Fruit fly (Drosophila melanogaster) whole organism, pupa: ENCODE results near the gene CecA1.

Experiments
- CG10348 ChIP-seq: fragments of 200-800 bp; sonication (Bioruptor generic); IDR thresholded peaks from 2 replicates; pipeline ENCODE4 v1.3.6; 2022; ENCODE audit warnings: missing biosample characterization, missing genetic modification characterization
- CG12605 ChIP-seq: fragments of 200-800 bp; sonication (Bioruptor generic); IDR thresholded peaks from 2 replicates; pipeline ENCODE4 v1.3.6; 2022; ENCODE audit warnings: missing biosample characterization, missing genetic modification characterization
- CG13204 ChIP-seq: fragments of 200-800 bp; sonication (Bioruptor generic); optimal IDR thresholded peaks from 2 replicates; lab custom pipeline; 2018; ENCODE audit warnings: missing biosample characterization, mild to moderate bottlenecking, missing genetic modification characterization, moderate library complexity
- CG14655 ChIP-seq: fragments of 200-800 bp; sonication (Bioruptor generic); optimal IDR thresholded peaks from 3 replicates; lab custom pipeline; 2017; ENCODE audit warnings: mild to moderate bottlenecking, missing biosample characterization, missing genetic modification reagents, missing genetic modification characterization
- CG15710 ChIP-seq: fragments of 200-800 bp; sonication (Bioruptor generic); optimal IDR thresholded peaks from 2 replicates; lab custom pipeline; 2018; ENCODE audit warnings: missing biosample characterization, mild to moderate bottlenecking, missing genetic modification characterization, moderate library complexity
- CG17806 ChIP-seq: fragments of 200-800 bp; sonication (Bioruptor generic); optimal IDR thresholded peaks from 2 replicates; lab custom pipeline; 2018; ENCODE audit warnings: missing biosample characterization, mild to moderate bottlenecking, missing genetic modification characterization, moderate library complexity
- CG32121 ChIP-seq: fragments of 200-800 bp; sonication (Bioruptor generic); IDR thresholded peaks from 2 replicates; pipeline ENCODE4 v1.3.6; 2022; ENCODE audit warnings: missing biosample characterization, missing genetic modification characterization
- CG34367 ChIP-seq: fragments of 200-800 bp; sonication (Bioruptor generic); optimal IDR thresholded peaks from 2 replicates; lab custom pipeline; 2018; ENCODE audit warnings: missing biosample characterization, mild to moderate bottlenecking, missing genetic modification characterization
- CG8301 ChIP-seq: fragments of 200-800 bp; sonication (Bioruptor generic); optimal IDR thresholded peaks from 2 replicates; lab custom pipeline; 2018; ENCODE audit warnings: missing biosample characterization, mild to moderate bottlenecking, missing genetic modification characterization
- CG9948 ChIP-seq: fragments of 200-800 bp; sonication (Bioruptor generic); optimal IDR thresholded peaks from 2 replicates; lab custom pipeline; 2018; ENCODE audit warnings: missing biosample characterization, mild to moderate bottlenecking, missing genetic modification characterization, moderate library complexity
- D1 ChIP-seq: fragments of 200-800 bp; sonication (Bioruptor generic); optimal IDR thresholded peaks from 2 replicates; lab custom pipeline; 2018; ENCODE audit warnings: missing biosample characterization, mild to moderate bottlenecking, missing genetic modification characterization, moderate library complexity
- Ets98B ChIP-seq: fragments of 200-800 bp; sonication (Bioruptor generic); IDR thresholded peaks from 2 replicates; pipeline ENCODE4 v1.3.6; 2022; ENCODE audit warnings: missing biosample characterization, missing genetic modification characterization
- Snoo ChIP-seq: fragments of 200-800 bp; sonication (Bioruptor generic); optimal IDR thresholded peaks from 3 replicates; lab custom pipeline; 2017; ENCODE audit warnings: missing biosample characterization, mild to moderate bottlenecking, missing genetic modification characterization, inconsistent platforms

DNA sequence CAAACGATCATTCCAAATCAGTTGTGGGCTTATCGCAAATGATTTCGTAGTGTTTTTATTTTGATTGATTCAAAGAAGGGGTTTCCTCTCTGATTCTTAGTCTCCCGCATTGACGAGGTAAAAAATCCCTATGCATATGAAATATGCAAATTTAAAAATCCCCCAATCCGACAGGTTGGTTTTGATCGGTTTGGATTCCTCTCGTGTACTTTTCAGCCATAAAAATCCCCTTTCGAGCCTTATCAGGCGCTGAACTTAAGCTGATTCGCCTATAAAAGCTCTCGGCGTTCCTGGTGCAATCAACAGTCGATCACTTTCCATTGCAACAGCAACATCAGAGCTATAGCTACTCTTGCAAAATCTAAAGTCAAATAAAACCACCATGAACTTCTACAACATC lies 1.2 kb downstream of the CecA1 start, which contains the start of gene CecA2:
- TF ChIP-seq CG9948 (tag; lab: Kevin White, UChicago), result no peak
- TF ChIP-seq Ets98B (GFP tag; lab: Robert Waterston, UW), result no peak
- TF ChIP-seq CG34367 (tag; lab: Kevin White, UChicago), result no peak
- no peak for TF ChIP-seq CG12605 (GFP tag; lab: Robert Waterston, UW)
- no peak for TF ChIP-seq CG17806 (tag; lab: Kevin White, UChicago)
- no peak for TF ChIP-seq Snoo (tag; lab: Kevin White, UChicago)
- TF ChIP-seq CG8301, result no peak
- no peak for TF ChIP-seq CG32121
- no peak for TF ChIP-seq CG10348 (GFP tag; lab: Robert Waterston, UW)
- no peak for TF ChIP-seq CG14655
- no peak for TF ChIP-seq CG13204 (GFP tag; lab: Kevin White, UChicago)
- no peak for TF ChIP-seq D1 (tag; lab: Kevin White, UChicago)
- TF ChIP-seq CG15710, result no peak
